Fruit fly (Drosophila melanogaster): ENCODE measurements around the gene CG1951.

DNA sequence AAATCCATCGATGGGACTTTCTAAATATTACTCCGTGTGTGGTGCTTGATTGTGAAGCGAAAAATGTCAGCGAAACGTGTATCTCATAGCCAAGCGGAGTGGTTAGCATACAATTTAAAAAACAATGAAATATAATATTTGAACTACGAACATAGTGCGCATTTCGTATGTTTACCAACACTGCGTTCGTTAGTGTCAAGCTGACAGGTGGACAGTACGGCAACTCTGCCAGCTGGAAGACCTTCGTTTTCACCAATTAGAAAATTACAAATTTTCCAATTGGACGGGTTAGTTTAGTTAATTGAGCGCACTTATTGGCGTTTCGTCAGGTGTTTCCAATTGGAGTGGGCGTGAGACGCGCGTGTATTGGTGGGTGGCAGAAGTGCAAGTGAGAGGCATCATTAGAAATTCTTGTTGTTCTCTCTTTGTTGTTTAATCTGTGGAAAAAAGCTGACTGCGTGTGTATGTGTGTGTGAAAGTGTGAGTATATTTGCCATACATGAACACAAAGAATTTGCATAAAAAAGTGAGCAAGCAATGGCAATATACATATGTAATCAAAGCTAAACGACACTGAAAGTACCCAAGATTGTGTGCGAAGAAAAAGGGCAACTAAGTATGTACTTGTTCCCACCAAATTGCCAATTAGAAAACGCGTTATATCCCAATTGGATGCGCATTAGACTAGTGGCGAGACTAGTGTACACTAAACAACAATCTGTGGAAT, 12.8 kb downstream of the CG1951 start:
- no peak for TF ChIP-seq CG12605 (GFP tag; IDR thresholded peaks at IDR 0.05)
- no peak for TF ChIP-seq CG8159 (tag; optimal IDR thresholded peaks at IDR 0.05)
- TF ChIP-seq Pif1B (GFP tag; optimal IDR thresholded peaks at IDR 0.05): peak; percentile 19
- no peak for TF ChIP-seq CG10348 (GFP tag; IDR thresholded peaks at IDR 0.05)
- TF ChIP-seq fd96Ca (GFP tag; IDR thresholded peaks at IDR 0.05): peak; percentile 12; the same call in 1 of the 3 replicates
- TF ChIP-seq CG34367 (tag; optimal IDR thresholded peaks at IDR 0.05): no peak
- peak; percentile 53; the same call in 1 of the 2 replicates for TF ChIP-seq CG32121 (GFP tag; IDR thresholded peaks at IDR 0.05)
- no peak for TF ChIP-seq gl (tag; optimal IDR thresholded peaks at IDR 0.05)
- TF ChIP-seq EcR (GFP tag; optimal IDR thresholded peaks at IDR 0.05): no peak
- TF ChIP-seq Pif1A (GFP tag; optimal IDR thresholded peaks at IDR 0.05): peak; percentile 55
- peak; percentile 37; the same call in 1 of the 2 replicates for TF ChIP-seq Ets98B (GFP tag; IDR thresholded peaks at IDR 0.05)
- TF ChIP-seq D1 (tag; optimal IDR thresholded peaks at IDR 0.05): no peak
- no peak for TF ChIP-seq rn (GFP tag; IDR thresholded peaks at IDR 0.05)

All from whole organism, pupa.